Fruit fly (Drosophila melanogaster): ENCODE data around the gene CG34428.

Gene CG34428

dm6 chr3L:13064935-13065334, 3.4 kb downstream of the CG34428 start (continued):
- peak in 1 of 3 experiments; percentile 92 for TF ChIP-seq Stat92E (GFP tag; optimal IDR thresholded peaks at IDR 0.05)
- no peak for TF ChIP-seq CG3281 (GFP tag; optimal IDR thresholded peaks at IDR 0.05)
- TF ChIP-seq CG7839 (tag; optimal IDR thresholded peaks at IDR 0.05) = no peak
- no peak for TF ChIP-seq sd (tag; optimal IDR thresholded peaks at IDR 0.05)
- no peak for TF ChIP-seq bigmax (GFP tag; optimal IDR thresholded peaks at IDR 0.05)
- TF ChIP-seq grn (GFP tag; optimal IDR thresholded peaks at IDR 0.05) = peak; percentile 67
- no peak for TF ChIP-seq Sox100B (GFP tag; optimal IDR thresholded peaks at IDR 0.05)
- no peak for TF ChIP-seq CG17385 (GFP tag; optimal IDR thresholded peaks at IDR 0.05)
- TF ChIP-seq CG15011 (GFP tag; optimal IDR thresholded peaks at IDR 0.05) = no peak

dm6 chr3L:13065619-13066018, 4.1 kb downstream of the CG34428 start:
- TF ChIP-seq al (GFP tag; IDR thresholded peaks at IDR 0.05) (no peak), Neu2 (GFP tag; optimal IDR thresholded peaks at IDR 0.05; ENCODE audit: borderline replicate concordance) (no peak), sens (GFP tag) (peak; percentile 75), insv (GFP tag; optimal IDR thresholded peaks at IDR 0.05) (no peak), Awh (GFP tag; IDR thresholded peaks at IDR 0.05) (peak; percentile 52; the same call in 1 of the 2 replicates), Vsx1 (GFP tag; optimal IDR thresholded peaks at IDR 0.05) (peak; percentile 68), grn (GFP tag; optimal IDR thresholded peaks at IDR 0.05) (peak; percentile 84), wor (GFP tag; IDR thresholded peaks at IDR 0.05) (no peak), exex (tag; optimal IDR thresholded peaks at IDR 0.05) (peak; percentile 13)

- TF ChIP-seq bsh (GFP tag; optimal IDR thresholded peaks at IDR 0.05) (no peak), grn (GFP tag; optimal IDR thresholded peaks at IDR 0.05) (no peak), CG17361 (GFP tag; IDR thresholded peaks at IDR 0.05) (0 out of 3 replicates have a peak, but pooled peaks have one; percentile 9), CG11085 (GFP tag; IDR thresholded peaks at IDR 0.05) (no peak), gem (tag; optimal IDR thresholded peaks at IDR 0.05) (peak; percentile 19), yki (optimal IDR thresholded peaks at IDR 0.05) (no peak), ase (GFP tag; IDR thresholded peaks at IDR 0.05) (no peak), Atf-2 (GFP tag; optimal IDR thresholded peaks at IDR 0.05) (no peak), knrl (GFP tag; IDR thresholded peaks at IDR 0.05; ENCODE audit: partially characterized antibody) (no peak)
These were observed 4.7 kb downstream of the CG34428 start for dm6 chr3L:13066220-13066619.

- TF ChIP-seq CG7928 (GFP tag; optimal IDR thresholded peaks at IDR 0.05) (no peak), grn (GFP tag; optimal IDR thresholded peaks at IDR 0.05) (no peak), Lim3 (GFP tag; IDR thresholded peaks at IDR 0.05) (no peak), CG11456 (GFP tag; IDR thresholded peaks at IDR 0.05) (no peak), CHES-1-like (GFP tag; optimal IDR thresholded peaks at IDR 0.05) (no peak), H2.0 (GFP tag; IDR thresholded peaks at IDR 0.05) (no peak), scrt (GFP tag; optimal IDR thresholded peaks at IDR 0.05) (no peak), C15 (GFP tag; IDR thresholded peaks at IDR 0.05) (no peak), chn (GFP tag; optimal IDR thresholded peaks at IDR 0.05) (peak; percentile 16), ac (GFP tag; optimal IDR thresholded peaks at IDR 0.05) (peak; percentile 33), bsh (GFP tag; optimal IDR thresholded peaks at IDR 0.05) (peak in 1 of 2 experiments; percentile 60), CG9727 (GFP tag; optimal IDR thresholded peaks at IDR 0.05) (peak; percentile 75), CG15696 (tag; optimal IDR thresholded peaks at IDR 0.05) (peak; percentile 70), Dp (GFP tag; optimal IDR thresholded peaks at IDR 0.05) (no peak), Scr (GFP tag; IDR thresholded peaks at IDR 0.05; ENCODE audit: partially characterized antibody) (no peak), CG8281 (tag; optimal IDR thresholded peaks at IDR 0.05) (no peak), oc (tag; optimal IDR thresholded peaks at IDR 0.05) (no peak), CG8359 (GFP tag; optimal IDR thresholded peaks at IDR 0.05; ENCODE audit: borderline replicate concordance) (no peak), CG14710 (tag; optimal IDR thresholded peaks at IDR 0.05) (peak; percentile 67), ap (GFP tag; IDR thresholded peaks at IDR 0.05) (no peak), en (GFP tag; optimal IDR thresholded peaks at IDR 0.05) (no peak), CG8924 (tag; optimal IDR thresholded peaks at IDR 0.05) (peak; percentile 31), Dbx (GFP tag; IDR thresholded peaks at IDR 0.05) (no peak), CG30403 (GFP tag; optimal IDR thresholded peaks at IDR 0.05) (peak; percentile 41), CTCF (GFP tag; optimal IDR thresholded peaks at IDR 0.05) (no peak)
These were observed 6.7 kb downstream of the CG34428 start for dm6 chr3L:13068293-13068692.

Data from whole organism, embryonic.